Fruit fly (Drosophila melanogaster) whole organism, embryonic: ENCODE results near the gene CG13838.

ENCODE experiments used
- Bgb ChIP-seq: fragments of 200-800 bp; sonication (Bioruptor generic); IDR thresholded peaks from 2 replicates; pipeline ENCODE4 v1.3.6; 2022; ENCODE audit warnings: missing biosample characterization, missing genetic modification characterization; ENCODE audit not compliant: partially characterized antibody
- CG10321 ChIP-seq: fragments of 200-800 bp; sonication (Bioruptor generic); IDR thresholded peaks from 2 replicates; pipeline ENCODE4 v1.3.6; 2022; ENCODE audit warnings: missing biosample characterization, missing genetic modification characterization
- CG11247 ChIP-seq: fragments of 200-800 bp; sonication (Bioruptor generic); IDR thresholded peaks from 2 replicates; pipeline ENCODE4 v1.3.6; 2022; ENCODE audit warnings: missing biosample characterization, missing genetic modification characterization
- CG11504 ChIP-seq: fragments of 200-800 bp; sonication (Bioruptor generic); optimal IDR thresholded peaks from 3 replicates; lab custom pipeline; 2019; ENCODE audit warnings: missing biosample characterization, mild to moderate bottlenecking, missing genetic modification characterization, moderate library complexity
- CG12236 ChIP-seq: fragments of 200-800 bp; sonication (Bioruptor generic); optimal IDR thresholded peaks from 2 replicates; lab custom pipeline; 2016; ENCODE audit warnings: missing biosample characterization, missing genetic modification characterization
- CG12769 ChIP-seq: fragments of 200-800 bp; sonication (Bioruptor generic); optimal IDR thresholded peaks from 2 replicates; lab custom pipeline; 2019; ENCODE audit warnings: missing biosample characterization, mild to moderate bottlenecking, missing genetic modification characterization, moderate library complexity
- CG13424 ChIP-seq: fragments of 200-800 bp; sonication (Bioruptor generic); optimal IDR thresholded peaks from 2 replicates; lab custom pipeline; 2019; ENCODE audit warnings: missing biosample characterization, mild to moderate bottlenecking, missing genetic modification characterization, moderate library complexity
- CG14014 ChIP-seq: fragments of 200-800 bp; sonication (Bioruptor generic); IDR thresholded peaks from 2 replicates; pipeline ENCODE4 v1.3.6; 2022; ENCODE audit warnings: missing biosample characterization, missing genetic modification characterization
- CG15696 ChIP-seq: fragments of 200-800 bp; sonication (Bioruptor generic); optimal IDR thresholded peaks from 2 replicates; lab custom pipeline; 2019; ENCODE audit warnings: missing biosample characterization, mild to moderate bottlenecking, missing genetic modification characterization, moderate library complexity
- CG1602 ChIP-seq: fragments of 200-800 bp; sonication (Bioruptor generic); optimal IDR thresholded peaks from 3 replicates; lab custom pipeline; 2016; ENCODE audit warnings: missing biosample characterization, missing genetic modification characterization
- CG2712 ChIP-seq: fragments of 200-800 bp; optimal IDR thresholded peaks from 3 replicates; lab custom pipeline; 2019; ENCODE audit warnings: missing biosample characterization, mild to moderate bottlenecking, missing genetic modification characterization, moderate library complexity
- CG30020 ChIP-seq: fragments of 200-800 bp; optimal IDR thresholded peaks from 2 replicates; lab custom pipeline; 2019; ENCODE audit warnings: missing biosample characterization, mild to moderate bottlenecking, missing genetic modification characterization, moderate library complexity
- CG3163 ChIP-seq: fragments of 200-800 bp; sonication (Bioruptor generic); optimal IDR thresholded peaks from 3 replicates; lab custom pipeline; 2016; ENCODE audit warnings: missing biosample characterization, missing genetic modification characterization
- CG34422 ChIP-seq: fragments of 200-800 bp; sonication (Bioruptor generic); IDR thresholded peaks from 3 replicates; pipeline ENCODE4 v1.3.6; 2022; ENCODE audit warnings: missing biosample characterization, missing genetic modification characterization
- CG4282 ChIP-seq: fragments of 200-800 bp; sonication (Bioruptor generic); optimal IDR thresholded peaks from 2 replicates; lab custom pipeline; 2016; ENCODE audit warnings: missing biosample characterization, missing genetic modification characterization
- CG4617 ChIP-seq: fragments of 200-800 bp; sonication (Bioruptor generic); optimal IDR thresholded peaks from 3 replicates; lab custom pipeline; 2016; ENCODE audit warnings: missing biosample characterization, missing genetic modification characterization, borderline replicate concordance
- CG7271 ChIP-seq: fragments of 200-800 bp; sonication (Bioruptor generic); optimal IDR thresholded peaks from 2 replicates; lab custom pipeline; 2018; ENCODE audit warnings: missing biosample characterization, mild to moderate bottlenecking, missing genetic modification characterization, moderate library complexity
- CG7372 ChIP-seq: fragments of 200-800 bp; sonication (Bioruptor generic); IDR thresholded peaks from 2 replicates; pipeline ENCODE4 v1.3.6; 2022; ENCODE audit warnings: missing biosample characterization, missing genetic modification characterization
- CG8765 ChIP-seq: fragments of 200-800 bp; sonication (Bioruptor generic); IDR thresholded peaks from 2 replicates; pipeline ENCODE4 v1.3.6; 2022; ENCODE audit warnings: missing biosample characterization, missing genetic modification characterization
- CG9932 ChIP-seq: fragments of 200-800 bp; sonication (Bioruptor generic); IDR thresholded peaks from 2 replicates; pipeline ENCODE4 v1.3.6; 2022; ENCODE audit warnings: missing biosample characterization, missing genetic modification characterization
- Chrac-16 ChIP-seq: fragments of 200-800 bp; sonication (Bioruptor generic); optimal IDR thresholded peaks from 3 replicates; lab custom pipeline; 2016; ENCODE audit warnings: missing biosample characterization, missing genetic modification characterization
- Drgx ChIP-seq: fragments of 200-800 bp; sonication (Bioruptor generic); IDR thresholded peaks from 2 replicates; pipeline ENCODE4 v1.3.6; 2022; ENCODE audit warnings: missing biosample characterization, missing genetic modification characterization
- Ets65A ChIP-seq: fragments of 200-800 bp; sonication (Bioruptor generic); peaks from one replicate; lab custom pipeline; 2016; ENCODE audit warnings: missing biosample characterization, missing genetic modification characterization
- H2.0 ChIP-seq: fragments of 200-800 bp; sonication (Bioruptor generic); IDR thresholded peaks from 2 replicates; pipeline ENCODE4 v1.3.6; 2022; ENCODE audit warnings: missing biosample characterization, missing genetic modification characterization
- HHEX ChIP-seq: fragments of 200-800 bp; sonication (Bioruptor generic); optimal IDR thresholded peaks from 3 replicates; lab custom pipeline; 2017; ENCODE audit warnings: missing biosample characterization, mild to moderate bottlenecking, missing genetic modification characterization, missing genetic modification reagents
- Hr51 ChIP-seq, 2 experiments: fragments of 200-800 bp; sonication (Bioruptor generic); optimal IDR thresholded peaks; 2 replicates in 1 of 2; 3 replicates in 1 of 2; lab custom pipeline; 2016 to 2018; ENCODE audit warnings: missing biosample characterization in 2 of 2, missing genetic modification characterization in 2 of 2, mild to moderate bottlenecking in 1 of 2, moderate library complexity in 1 of 2
- Myb ChIP-seq: fragments of 200-800 bp; sonication (Bioruptor generic); optimal IDR thresholded peaks from 2 replicates; lab custom pipeline; 2016; ENCODE audit warnings: missing biosample characterization, missing genetic modification characterization
- Optix ChIP-seq: fragments of 200-800 bp; sonication (Bioruptor generic); IDR thresholded peaks from 3 replicates; pipeline ENCODE4 v1.3.6; 2022; ENCODE audit warnings: missing biosample characterization, missing genetic modification characterization
- Scr ChIP-seq: fragments of 200-800 bp; sonication (Bioruptor generic); IDR thresholded peaks from 2 replicates; pipeline ENCODE4 v1.3.6; 2022; ENCODE audit warnings: missing biosample characterization, missing genetic modification characterization; ENCODE audit not compliant: partially characterized antibody
- Sox102F ChIP-seq: fragments of 200-800 bp; sonication (Bioruptor generic); optimal IDR thresholded peaks from 2 replicates; lab custom pipeline; 2018; ENCODE audit warnings: missing biosample characterization, mild to moderate bottlenecking, missing genetic modification characterization, moderate library complexity
- Taf1 ChIP-seq: fragments of 200-800 bp; sonication (Bioruptor generic); IDR thresholded peaks from 2 replicates; pipeline ENCODE4 v1.3.6; 2022; ENCODE audit warnings: missing biosample characterization, missing genetic modification characterization
- abd-A ChIP-seq: fragments of 200-800 bp; sonication (Bioruptor generic); optimal IDR thresholded peaks from 3 replicates; lab custom pipeline; 2019; ENCODE audit warnings: missing biosample characterization, mild to moderate bottlenecking, missing genetic modification characterization, moderate library complexity
- amos ChIP-seq: fragments of 200-800 bp; sonication (Bioruptor generic); IDR thresholded peaks from 2 replicates; pipeline ENCODE4 v1.3.6; 2022; ENCODE audit warnings: missing biosample characterization, missing genetic modification characterization; ENCODE audit not compliant: partially characterized antibody
- bcd ChIP-seq: fragments of 200-800 bp; sonication (Bioruptor generic); optimal IDR thresholded peaks from 2 replicates; lab custom pipeline; 2017; ENCODE audit warnings: missing biosample characterization, mild to moderate bottlenecking, missing genetic modification characterization
- bowl ChIP-seq: fragments of 200-800 bp; sonication (Bioruptor generic); IDR thresholded peaks from 2 replicates; pipeline ENCODE4 v1.3.6; 2022; ENCODE audit warnings: missing biosample characterization, missing genetic modification characterization
- chn ChIP-seq: fragments of 200-800 bp; sonication (Bioruptor generic); optimal IDR thresholded peaks from 2 replicates; lab custom pipeline; 2016; ENCODE audit warnings: missing biosample characterization, missing genetic modification characterization
- da ChIP-seq: fragments of 200-800 bp; sonication (Bioruptor generic); optimal IDR thresholded peaks from 2 replicates; lab custom pipeline; 2016; ENCODE audit warnings: missing biosample characterization, missing genetic modification characterization
- dm ChIP-seq: fragments of 200-800 bp; sonication (Bioruptor generic); optimal IDR thresholded peaks from 3 replicates; lab custom pipeline; 2016; ENCODE audit warnings: missing biosample characterization, missing genetic modification characterization
- dpn ChIP-seq, 2 experiments: fragments of 200-800 bp; sonication (Bioruptor generic); optimal IDR thresholded peaks; 3 replicates each; lab custom pipeline; 2016; ENCODE audit warnings: missing biosample characterization in 2 of 2, missing genetic modification characterization in 2 of 2
- fru ChIP-seq: fragments of >200 bp; optimal IDR thresholded peaks from 2 replicates; lab custom pipeline; 2017
- fu2 ChIP-seq: fragments of 200-800 bp; sonication (Bioruptor generic); optimal IDR thresholded peaks from 2 replicates; lab custom pipeline; 2016; ENCODE audit warnings: missing biosample characterization, missing genetic modification characterization
- gsb-n ChIP-seq: fragments of 200-800 bp; sonication (Bioruptor generic); optimal IDR thresholded peaks from 3 replicates; lab custom pipeline; 2018; ENCODE audit warnings: missing biosample characterization, mild to moderate bottlenecking, missing genetic modification characterization
- ind ChIP-seq: fragments of 200-800 bp; sonication (Bioruptor generic); optimal IDR thresholded peaks from 3 replicates; lab custom pipeline; 2016; ENCODE audit warnings: missing biosample characterization, missing genetic modification characterization
- jumu ChIP-seq: fragments of 200-800 bp; sonication (Bioruptor generic); optimal IDR thresholded peaks from 3 replicates; lab custom pipeline; 2016; ENCODE audit warnings: missing biosample characterization, missing genetic modification characterization
- oc ChIP-seq: fragments of 200-800 bp; sonication (Bioruptor generic); optimal IDR thresholded peaks from 2 replicates; lab custom pipeline; 2018; ENCODE audit warnings: missing biosample characterization, mild to moderate bottlenecking, missing genetic modification characterization, moderate library complexity
- phol ChIP-seq: fragments of 200-800 bp; sonication (Bioruptor generic); optimal IDR thresholded peaks from 3 replicates; lab custom pipeline; 2018; ENCODE audit warnings: missing biosample characterization, mild to moderate bottlenecking, missing genetic modification characterization, moderate library complexity
- salm ChIP-seq: fragments of 200-800 bp; sonication (Bioruptor generic); optimal IDR thresholded peaks from 2 replicates; lab custom pipeline; 2018; ENCODE audit warnings: missing biosample characterization, mild to moderate bottlenecking, missing genetic modification characterization
- scrt ChIP-seq: fragments of 200-800 bp; sonication (Bioruptor generic); optimal IDR thresholded peaks from 2 replicates; lab custom pipeline; 2018; ENCODE audit warnings: missing biosample characterization, mild to moderate bottlenecking, missing genetic modification characterization, moderate library complexity
- shn ChIP-seq: fragments of 200-800 bp; sonication (Bioruptor generic); optimal IDR thresholded peaks from 3 replicates; lab custom pipeline; 2016; ENCODE audit warnings: missing biosample characterization, missing genetic modification characterization
- sim ChIP-seq: fragments of 200-800 bp; sonication (Bioruptor generic); IDR thresholded peaks from 2 replicates; pipeline ENCODE4 v1.3.6; 2022; ENCODE audit warnings: missing biosample characterization, missing genetic modification characterization
- sob ChIP-seq: fragments of 200-800 bp; sonication (Bioruptor generic); IDR thresholded peaks from 2 replicates; pipeline ENCODE4 v1.3.6; 2022; ENCODE audit warnings: missing biosample characterization, missing genetic modification characterization
- stc ChIP-seq: fragments of 200-800 bp; sonication (Bioruptor generic); IDR thresholded peaks from 2 replicates; pipeline ENCODE4 v1.3.6; 2022; ENCODE audit warnings: missing biosample characterization, missing genetic modification characterization

CG13838 gene

DNA sequence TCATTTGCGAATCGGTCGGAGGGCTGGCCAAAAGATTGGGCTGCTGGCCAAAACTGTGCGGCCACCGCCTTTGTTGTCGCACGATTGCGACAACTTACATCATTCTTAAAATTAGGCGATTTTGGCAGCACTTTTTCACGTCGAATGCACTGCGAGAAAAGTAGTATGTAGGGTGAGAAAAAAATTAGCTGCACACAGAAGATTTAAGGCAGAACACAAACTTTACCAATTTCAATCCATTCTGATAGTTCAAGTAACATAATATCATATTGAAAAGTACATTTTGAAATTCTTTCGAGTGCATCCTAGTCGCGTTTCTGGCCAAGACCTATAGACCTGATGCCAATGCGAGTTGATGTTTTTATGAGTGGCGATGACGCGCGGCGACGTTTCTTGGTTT is 13.5 kb upstream of the CG13838 start (continued):
- peak; percentile 71 for TF ChIP-seq CG34422 (GFP tag; lab: Robert Waterston, UW)
- no peak for TF ChIP-seq fru (lab: Kevin White, UChicago)
- TF ChIP-seq CG4617 (GFP tag; lab: Kevin White, UChicago): no peak
- no peak for TF ChIP-seq salm (tag; lab: Kevin White, UChicago)
- TF ChIP-seq Optix (GFP tag; lab: Robert Waterston, UW): no peak
- TF ChIP-seq Sox102F (GFP tag; lab: Kevin White, UChicago): peak; percentile 27
- TF ChIP-seq Chrac-16 (GFP tag; lab: Kevin White, UChicago): peak; percentile 53
- peak; percentile 63 for TF ChIP-seq bcd (GFP tag; lab: Kevin White, UChicago)
- TF ChIP-seq CG12769 (tag; lab: Kevin White, UChicago): peak; percentile 77
- TF ChIP-seq CG11247 (GFP tag; lab: Robert Waterston, UW): peak; percentile 67
- TF ChIP-seq dpn (GFP tag; optimal IDR thresholded peaks at IDR 0.05; lab: Kevin White, UChicago): peak; percentile 40 to 71
- no peak for TF ChIP-seq Bgb (GFP tag; lab: Robert Waterston, UW)
- peak; percentile 22 for TF ChIP-seq scrt (GFP tag; lab: Kevin White, UChicago)
- no peak for TF ChIP-seq CG4282 (GFP tag; lab: Kevin White, UChicago)
- TF ChIP-seq CG14014 (GFP tag; lab: Robert Waterston, UW): peak; percentile 70; the same call in 1 of the 2 replicates
- peak; percentile 54 for TF ChIP-seq fu2 (GFP tag; lab: Kevin White, UChicago)
- no peak for TF ChIP-seq abd-A
- TF ChIP-seq CG10321 (GFP tag; lab: Robert Waterston, UW): no peak
- peak; percentile 90 for TF ChIP-seq CG9932
- peak; percentile 67 for TF ChIP-seq Taf1
- peak; percentile 76; the same call in 1 of the 2 replicates for TF ChIP-seq sob (GFP tag; lab: Robert Waterston, UW)
- TF ChIP-seq HHEX (GFP tag; lab: Kevin White, UChicago): peak; percentile 26
- no peak for TF ChIP-seq Scr (GFP tag; lab: Robert Waterston, UW)
- TF ChIP-seq chn (GFP tag; lab: Kevin White, UChicago): peak; percentile 26
- no peak for TF ChIP-seq amos (GFP tag; lab: Robert Waterston, UW)
- TF ChIP-seq H2.0 (GFP tag; lab: Robert Waterston, UW): peak; percentile 45; the same call in 1 of the 2 replicates
- no peak for TF ChIP-seq dm (GFP tag; lab: Kevin White, UChicago)
- TF ChIP-seq jumu: peak; percentile 18
- peak; percentile 32 for TF ChIP-seq phol (tag; lab: Kevin White, UChicago)
- TF ChIP-seq CG15696 (tag; lab: Kevin White, UChicago): no peak
- no peak for TF ChIP-seq CG30020
- peak; percentile 46; the same call in 1 of the 2 replicates for TF ChIP-seq Drgx (GFP tag; lab: Robert Waterston, UW)
- TF ChIP-seq stc: peak; percentile 48; the same call in 1 of the 2 replicates
- no peak for TF ChIP-seq oc (tag; lab: Kevin White, UChicago)
- peak; percentile 41 for TF ChIP-seq CG2712
- peak; percentile 34 for TF ChIP-seq shn (GFP tag; lab: Kevin White, UChicago)
- peak; percentile 37; the same call in 1 of the 2 replicates for TF ChIP-seq CG8765 (GFP tag; lab: Robert Waterston, UW)
- TF ChIP-seq CG3163 (GFP tag; lab: Kevin White, UChicago): peak; percentile 0
- peak; percentile 46 for TF ChIP-seq Myb (GFP tag; lab: Kevin White, UChicago)
- peak; percentile 74 for TF ChIP-seq Ets65A (GFP tag; lab: Kevin White, UChicago)
- TF ChIP-seq CG12236 (GFP tag; lab: Kevin White, UChicago): no peak
- TF ChIP-seq ind: peak; percentile 69
- TF ChIP-seq CG1602: peak; percentile 2
- no peak for TF ChIP-seq gsb-n (tag; lab: Kevin White, UChicago)
- TF ChIP-seq CG7372 (GFP tag; lab: Robert Waterston, UW): peak; percentile 71
- no peak for TF ChIP-seq sim (GFP tag; lab: Robert Waterston, UW)
- TF ChIP-seq CG11504 (tag; lab: Kevin White, UChicago): peak; percentile 54
- peak; percentile 30 for TF ChIP-seq CG13424
- TF ChIP-seq bowl (GFP tag; lab: Robert Waterston, UW): no peak
- peak in 1 of 2 experiments; percentile 37 for TF ChIP-seq Hr51 (GFP tag; optimal IDR thresholded peaks at IDR 0.05; lab: Kevin White, UChicago)
- no peak for TF ChIP-seq CG7271
- no peak for TF ChIP-seq da
